2 fruit fly cellular contexts compared by ENCODE assay signal in genomic region chrX:6612509-6612908, dm6.
TF ChIP-seq lines count a peak whose summit lies in the region.

No protein-coding gene starts in this region.

- TF ChIP-seq CTCF in whole organism, embryonic (GFP tag; optimal IDR thresholded peaks at IDR 0.05; lab: Kevin White, UChicago), result no peak

TF ChIP-seq in whole organism, embryonic, 481 proteins besides CTCF, POLR2A, EP300 and RAD21:
- TF ChIP-seq CG17186 (GFP tag; optimal IDR thresholded peaks at IDR 0.05; lab: Kevin White, UChicago) (no peak), HLH54F (GFP tag; optimal IDR thresholded peaks at IDR 0.05; lab: Kevin White, UChicago) (no peak), Nf-YB (GFP tag; optimal IDR thresholded peaks at IDR 0.05; lab: Kevin White, UChicago) (peak; percentile 33), pum (GFP tag; optimal IDR thresholded peaks at IDR 0.05; lab: Kevin White, UChicago) (no peak), kni (GFP tag; optimal IDR thresholded peaks at IDR 0.05; lab: Kevin White, UChicago) (peak; percentile 7), CkIIα-i1 (GFP tag; IDR thresholded peaks at IDR 0.05; lab: Robert Waterston, UW) (no peak), HmgD (GFP tag; optimal IDR thresholded peaks at IDR 0.05; lab: Kevin White, UChicago) (no peak), hbn (GFP tag; IDR thresholded peaks at IDR 0.05; lab: Robert Waterston, UW; ENCODE audit: partially characterized antibody) (no peak), CG3995 (GFP tag; optimal IDR thresholded peaks at IDR 0.05; lab: Kevin White, UChicago) (no peak), grn (GFP tag; optimal IDR thresholded peaks at IDR 0.05; lab: Kevin White, UChicago) (peak; percentile 84), Usf (GFP tag; optimal IDR thresholded peaks at IDR 0.05; lab: Kevin White, UChicago) (no peak), CG11695 (GFP tag; IDR thresholded peaks at IDR 0.05; lab: Robert Waterston, UW) (no peak), inv (GFP tag; IDR thresholded peaks at IDR 0.05; lab: Robert Waterston, UW; ENCODE audit: partially characterized antibody) (no peak), Dip2 (GFP tag; IDR thresholded peaks at IDR 0.05; lab: Robert Waterston, UW) (no peak)

TF ChIP-seq in whole organism, prepupa, 60 proteins besides CTCF, POLR2A, EP300 and RAD21:
- TF ChIP-seq ss (GFP tag; optimal IDR thresholded peaks at IDR 0.05; lab: Kevin White, UChicago), result peak in 1 of 2 experiments; percentile 56
- TF ChIP-seq dsx (GFP tag; optimal IDR thresholded peaks at IDR 0.05; lab: Kevin White, UChicago; ENCODE audit: poor library complexity, severe bottlenecking), result peak; percentile 55
- TF ChIP-seq CG31627 (GFP tag; optimal IDR thresholded peaks at IDR 0.05; lab: Kevin White, UChicago), result no peak
- no peak for TF ChIP-seq CG11902 (GFP tag; optimal IDR thresholded peaks at IDR 0.05; lab: Kevin White, UChicago)
